Fruit fly (Drosophila melanogaster) whole organism, adult: ENCODE results near the gene chas.

Experiments used
- CG11617 ChIP-seq: fragments of 200-800 bp; sonication (Bioruptor generic); optimal IDR thresholded peaks from 2 replicates; lab custom pipeline; 2017; ENCODE audit warnings: mild to moderate bottlenecking, missing biosample characterization, missing genetic modification reagents, missing genetic modification characterization
- CG12768 ChIP-seq: fragments of 200-800 bp; sonication (Bioruptor generic); optimal IDR thresholded peaks from 2 replicates; lab custom pipeline; 2017; ENCODE audit warnings: missing biosample characterization, missing genetic modification characterization, mild to moderate bottlenecking, moderate library complexity, missing genetic modification reagents
- CG14711 ChIP-seq: fragments of 200-800 bp; sonication (Bioruptor generic); optimal IDR thresholded peaks from 2 replicates; lab custom pipeline; 2018; ENCODE audit warnings: missing biosample characterization, mild to moderate bottlenecking, missing genetic modification characterization, moderate library complexity
- CG1620 ChIP-seq: fragments of 200-800 bp; sonication (Bioruptor generic); optimal IDR thresholded peaks from 2 replicates; lab custom pipeline; 2016; ENCODE audit warnings: missing biosample characterization, missing genetic modification characterization
- CG33017 ChIP-seq: fragments of 200-800 bp; sonication (Bioruptor generic); optimal IDR thresholded peaks from 2 replicates; lab custom pipeline; 2018; ENCODE audit warnings: missing biosample characterization, mild to moderate bottlenecking, missing genetic modification characterization, moderate library complexity
- CG5204 ChIP-seq: fragments of 200-800 bp; sonication (Bioruptor generic); optimal IDR thresholded peaks from 2 replicates; lab custom pipeline; 2016; ENCODE audit warnings: missing biosample characterization, missing genetic modification characterization
- CG7045 ChIP-seq: fragments of 200-800 bp; sonication (Bioruptor generic); optimal IDR thresholded peaks from 2 replicates; lab custom pipeline; 2017; ENCODE audit warnings: missing biosample characterization, mild to moderate bottlenecking, missing genetic modification characterization
- CG7101 ChIP-seq: fragments of 200-800 bp; sonication (Bioruptor generic); optimal IDR thresholded peaks from 2 replicates; lab custom pipeline; 2018; ENCODE audit warnings: missing biosample characterization, mild to moderate bottlenecking, missing genetic modification characterization, moderate library complexity
- Clk ChIP-seq: fragments of 200-800 bp; sonication (Bioruptor generic); optimal IDR thresholded peaks from 2 replicates; lab custom pipeline; 2017; ENCODE audit warnings: missing biosample characterization, missing genetic modification characterization
- Crg-1 ChIP-seq: fragments of 200-800 bp; sonication (Bioruptor generic); optimal IDR thresholded peaks from 2 replicates; lab custom pipeline; 2016; ENCODE audit warnings: missing biosample characterization, missing genetic modification characterization
- Hr96 ChIP-seq: fragments of 200-800 bp; sonication (Bioruptor generic); optimal IDR thresholded peaks from 2 replicates; lab custom pipeline; 2016; ENCODE audit warnings: missing biosample characterization, missing genetic modification characterization
- Mnt ChIP-seq: fragments of 200-800 bp; sonication (Bioruptor generic); optimal IDR thresholded peaks from 2 replicates; lab custom pipeline; 2016; ENCODE audit warnings: missing biosample characterization, mild to moderate bottlenecking, missing genetic modification characterization
- bab1 ChIP-seq: fragments of 200-800 bp; sonication (Bioruptor generic); optimal IDR thresholded peaks from 3 replicates; lab custom pipeline; 2019; ENCODE audit warnings: missing biosample characterization, mild to moderate bottlenecking, missing genetic modification characterization, moderate library complexity
- cic ChIP-seq: fragments of 200-800 bp; sonication (Bioruptor generic); optimal IDR thresholded peaks from 2 replicates; lab custom pipeline; 2017; ENCODE audit warnings: missing biosample characterization, mild to moderate bottlenecking, missing genetic modification characterization, moderate library complexity
- cnc ChIP-seq, 2 experiments: fragments of >200 bp; optimal IDR thresholded peaks; 2 replicates each; lab custom pipeline; 2017
- kay ChIP-seq: fragments of 200-800 bp; sonication (Bioruptor generic); peaks from one replicate; lab custom pipeline; 2016; ENCODE audit warnings: missing biosample characterization, missing genetic modification characterization, borderline replicate concordance
- ovo ChIP-seq: fragments of 200-800 bp; sonication (Bioruptor generic); optimal IDR thresholded peaks from 2 replicates; lab custom pipeline; 2016; ENCODE audit warnings: missing biosample characterization, missing genetic modification characterization
- pad ChIP-seq: fragments of 200-800 bp; sonication (Bioruptor generic); optimal IDR thresholded peaks from 3 replicates; lab custom pipeline; 2017; ENCODE audit warnings: missing biosample characterization, missing genetic modification characterization, mild to moderate bottlenecking, moderate library complexity, missing genetic modification reagents
- tj ChIP-seq: fragments of 200-800 bp; sonication (Bioruptor generic); optimal IDR thresholded peaks from 3 replicates; lab custom pipeline; 2017; ENCODE audit warnings: missing biosample characterization, mild to moderate bottlenecking, missing genetic modification characterization, moderate library complexity
- toe ChIP-seq: fragments of 200-800 bp; sonication (Bioruptor generic); optimal IDR thresholded peaks from 2 replicates; lab custom pipeline; 2016; ENCODE audit warnings: missing biosample characterization, missing genetic modification characterization

Gene chas

DNA sequence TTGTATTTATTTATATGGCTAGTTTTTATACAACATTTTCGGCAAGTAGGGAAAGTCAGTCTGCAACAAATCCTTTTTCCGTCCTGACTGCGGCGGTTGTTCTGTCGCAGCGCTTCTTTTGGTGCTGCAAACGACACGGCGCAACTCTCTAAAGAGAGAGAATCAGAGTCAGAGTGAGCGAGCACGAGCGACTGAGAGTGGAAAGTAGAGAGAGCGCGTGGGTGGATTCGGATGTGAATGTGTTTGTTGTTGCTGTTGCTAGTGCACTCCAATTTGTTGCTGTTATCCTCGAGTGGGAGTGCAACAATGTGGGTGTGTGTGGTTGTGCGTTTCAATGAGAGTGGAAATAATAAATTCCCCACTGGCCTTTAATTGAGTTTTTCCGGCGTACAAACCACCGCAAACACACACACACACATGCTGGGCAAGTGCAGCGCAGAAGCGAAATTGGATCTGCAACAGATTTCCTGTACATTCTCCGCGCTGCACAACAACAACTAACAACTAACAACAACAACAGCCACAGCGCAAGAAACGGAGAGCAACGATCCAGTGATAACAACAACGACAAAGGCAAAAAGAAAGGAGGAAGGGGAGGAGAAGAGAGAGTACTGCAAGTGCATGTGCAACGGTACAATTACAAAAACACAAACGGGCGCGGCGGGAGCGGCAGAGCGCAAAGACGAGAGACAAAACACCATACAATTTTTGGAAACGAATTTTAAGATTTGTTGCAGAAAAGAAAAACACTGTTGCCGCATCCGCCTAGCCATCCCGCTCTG is 47.1 kb downstream of the chas start:
- TF ChIP-seq cic (GFP tag; lab: Kevin White, UChicago) (no peak), pad (GFP tag; lab: Kevin White, UChicago) (peak; percentile 91), CG1620 (GFP tag; lab: Kevin White, UChicago) (no peak), ovo (peak; percentile 38)

DNA sequence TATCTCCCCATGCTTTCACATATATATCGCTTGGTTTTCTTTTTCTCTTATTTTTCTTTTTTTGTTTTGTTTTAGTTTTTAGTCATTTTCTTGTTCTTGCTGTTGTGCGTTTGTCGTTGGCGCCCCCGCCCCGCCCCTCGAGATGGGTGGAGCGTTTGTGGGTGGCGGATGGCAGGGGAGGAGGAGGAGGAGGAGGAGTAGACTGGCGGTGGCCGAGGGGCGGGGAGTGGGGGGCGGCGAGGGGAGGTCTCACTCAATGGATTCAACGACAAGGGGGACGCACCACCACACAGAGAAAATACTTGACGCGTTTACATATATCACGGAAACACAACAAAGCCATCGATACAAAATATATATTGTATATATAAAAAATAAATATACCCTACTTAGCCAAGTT is 57.7 kb downstream of the chas start:
- TF ChIP-seq CG33017 (tag; lab: Kevin White, UChicago) (no peak), pad (GFP tag; lab: Kevin White, UChicago) (no peak), ovo (no peak), CG7101 (tag; lab: Kevin White, UChicago) (no peak), Hr96 (no peak), Clk (GFP tag; lab: Kevin White, UChicago) (no peak), CG7045 (GFP tag; lab: Kevin White, UChicago) (no peak), kay (GFP tag; lab: Kevin White, UChicago) (no peak), CG1620 (GFP tag; lab: Kevin White, UChicago) (no peak)

DNA sequence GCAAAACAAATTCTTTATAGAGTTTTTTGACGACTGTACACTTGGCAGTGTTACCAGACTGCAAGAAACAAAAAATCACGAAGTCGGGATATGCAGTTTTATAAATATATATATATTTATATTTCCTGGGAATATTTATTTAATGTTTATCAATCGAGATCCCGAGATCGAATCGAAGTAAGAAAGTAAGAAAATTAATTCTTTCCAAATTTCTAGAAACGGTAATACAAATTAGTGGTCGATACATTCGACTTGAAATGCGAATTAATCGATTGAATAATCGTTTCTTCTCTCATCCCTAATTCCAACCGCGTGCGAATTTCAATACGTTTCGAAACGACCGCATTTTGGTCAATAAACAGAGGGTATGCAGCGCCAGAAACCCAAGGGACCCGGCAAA is 62.5 kb downstream of the chas start, which contains the start of the genes CG8289 and CG5800:
TSS of gene CG8289 (minus strand) at position 44 of the 400 bp plus-strand sequence.
TSS of gene CG5800 (plus strand) at position 281 of the 400 bp plus-strand sequence.
- TF ChIP-seq cic (GFP tag; lab: Kevin White, UChicago) (no peak), bab1 (GFP tag; lab: Kevin White, UChicago) (peak; percentile 62), ovo (no peak), CG14711 (peak; percentile 57), kay (GFP tag; lab: Kevin White, UChicago) (no peak), pad (GFP tag; lab: Kevin White, UChicago) (no peak), CG7101 (tag; lab: Kevin White, UChicago) (peak; percentile 39), Mnt (peak; percentile 93), Clk (GFP tag; lab: Kevin White, UChicago) (no peak), toe (GFP tag; lab: Kevin White, UChicago) (no peak), CG11617 (GFP tag; lab: Kevin White, UChicago) (peak; percentile 6), Hr96 (no peak), CG33017 (tag; lab: Kevin White, UChicago) (peak; percentile 45), Crg-1 (GFP tag; lab: Kevin White, UChicago) (no peak), tj (GFP tag; lab: Kevin White, UChicago) (peak; percentile 23)

DNA sequence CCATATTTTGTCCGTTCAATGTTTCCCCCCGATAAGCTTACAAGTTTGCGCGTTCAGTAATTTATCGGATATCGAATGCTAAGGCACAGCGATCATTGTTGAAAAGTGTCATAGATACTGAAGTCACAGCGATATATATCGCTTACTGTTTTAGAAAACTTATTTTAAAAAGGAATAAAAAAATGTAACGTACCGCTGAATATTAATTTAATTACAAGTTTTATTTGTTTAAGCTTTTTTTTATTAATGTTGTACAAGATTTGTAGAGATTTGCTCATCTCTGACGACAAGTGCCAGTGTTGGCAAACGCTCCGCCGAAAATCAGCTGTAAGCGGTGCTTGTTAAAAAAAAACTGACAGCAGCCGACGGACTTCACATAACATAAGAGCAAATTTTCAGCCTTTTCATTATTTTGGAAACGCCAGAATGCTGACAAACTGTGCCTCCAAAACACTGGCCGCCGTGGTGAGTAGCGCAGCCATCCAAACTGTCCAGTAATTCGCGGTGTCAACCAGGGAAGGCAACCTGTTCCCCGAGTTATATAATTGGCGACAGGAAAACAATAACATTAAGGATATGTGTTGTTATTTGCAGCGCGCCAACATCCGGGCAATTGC is 66.4 kb downstream of the chas start, which contains the start of the genes corolla and ND-24:
TSS of gene corolla (minus strand) at position 52 of the 617 bp plus-strand sequence.
TSS of gene ND-24 (plus strand) at position 94 of the 617 bp plus-strand sequence.
- TF ChIP-seq CG33017 (tag; lab: Kevin White, UChicago), result peak; percentile 74
- TF ChIP-seq cic (GFP tag; lab: Kevin White, UChicago), result peak; percentile 10
- no peak for TF ChIP-seq CG5204
- peak; percentile 56 for TF ChIP-seq CG12768 (GFP tag; lab: Kevin White, UChicago)
- TF ChIP-seq Mnt, result peak; percentile 86
- TF ChIP-seq bab1 (GFP tag; lab: Kevin White, UChicago), result peak; percentile 92
- no peak for TF ChIP-seq Hr96
- peak; percentile 84 for TF ChIP-seq CG11617 (GFP tag; lab: Kevin White, UChicago)
- TF ChIP-seq tj (GFP tag; lab: Kevin White, UChicago), result peak; percentile 58
- TF ChIP-seq pad (GFP tag; lab: Kevin White, UChicago), result peak; percentile 61
- peak; percentile 81 for TF ChIP-seq CG14711
- peak; percentile 70 for TF ChIP-seq ovo
- peak; percentile 81 for TF ChIP-seq Crg-1 (GFP tag; lab: Kevin White, UChicago)
- peak; percentile 41 for TF ChIP-seq Clk (GFP tag; lab: Kevin White, UChicago)
- TF ChIP-seq CG1620 (GFP tag; lab: Kevin White, UChicago), result peak; percentile 91
- TF ChIP-seq CG7101 (tag; lab: Kevin White, UChicago), result peak; percentile 88
- no peak for TF ChIP-seq cnc (optimal IDR thresholded peaks at IDR 0.05; lab: Kevin White, UChicago)
- TF ChIP-seq toe (GFP tag; lab: Kevin White, UChicago), result no peak
- TF ChIP-seq CG7045 (GFP tag; lab: Kevin White, UChicago), result peak; percentile 19
- no peak for TF ChIP-seq kay (GFP tag; lab: Kevin White, UChicago)

DNA sequence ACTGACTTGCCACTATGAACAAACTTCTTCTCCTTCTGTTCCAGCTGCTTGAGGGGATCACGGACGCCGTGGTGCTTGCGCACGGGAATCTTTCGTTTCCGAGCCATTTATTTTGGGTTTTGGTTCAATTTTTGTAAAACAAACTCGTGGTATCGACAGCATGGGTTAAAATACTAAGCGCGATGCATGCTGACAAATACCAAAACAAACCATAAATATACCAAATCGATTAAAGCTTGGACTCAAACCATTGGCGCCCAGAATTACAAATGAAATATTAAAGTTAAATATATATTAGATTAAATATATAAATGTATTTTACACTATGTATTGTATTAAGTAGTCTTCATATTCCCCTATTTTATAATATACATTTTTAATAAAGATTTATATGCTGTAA is 69.2 kb downstream of the chas start, which contains the start of gene CG8326:
TSS of gene CG8326 (minus strand) at position 176 of the 400 bp plus-strand sequence.
- TF ChIP-seq bab1 (GFP tag; lab: Kevin White, UChicago), result peak; percentile 9
- peak; percentile 10 for TF ChIP-seq Mnt
- TF ChIP-seq toe (GFP tag; lab: Kevin White, UChicago), result no peak
